Worm (Caenorhabditis elegans) whole organism, L2 larva: ENCODE data around the gene fbxa-39.

ENCODE experiments used
- C34F6.9 ChIP-seq: fragments of 150-350 bp; optimal IDR thresholded peaks from 2 replicates; lab custom pipeline; 2014; ENCODE audit warnings: missing biosample characterization, missing genetic modification characterization
- R02D3.7 ChIP-seq: fragments of 150-350 bp; optimal IDR thresholded peaks from 2 replicates; lab custom pipeline; 2014; ENCODE audit warnings: missing biosample characterization, missing genetic modification characterization
- Y55F3AM.14 ChIP-seq: fragments of 200-800 bp; sonication (Bioruptor generic); optimal IDR thresholded peaks from 2 replicates; lab custom pipeline; 2018; ENCODE audit warnings: mild to moderate bottlenecking, missing genetic modification characterization, missing compliant biosample characterization
- ZK546.5 ChIP-seq: sonication (generic microtip); optimal IDR thresholded peaks from 2 replicates; lab custom pipeline; 2017; ENCODE audit warnings: missing biosample characterization, missing genetic modification characterization
- alr-1 ChIP-seq: fragments of 150-350 bp; optimal IDR thresholded peaks from 2 replicates; lab custom pipeline; 2014; ENCODE audit warnings: missing biosample characterization, missing genetic modification characterization
- aly-2 ChIP-seq: fragments of 150-350 bp; optimal IDR thresholded peaks from 2 replicates; lab custom pipeline; 2014; ENCODE audit warnings: missing biosample characterization, missing genetic modification characterization
- ama-1 ChIP-seq: fragments of 150-350 bp; optimal IDR thresholded peaks from 2 replicates; lab custom pipeline; 2018; ENCODE audit warnings: inconsistent platforms
- blmp-1 ChIP-seq: sonication (generic microtip); optimal IDR thresholded peaks from 2 replicates; lab custom pipeline; 2017; ENCODE audit warnings: missing genetic modification characterization, mild to moderate bottlenecking, missing compliant biosample characterization, antibody characterized with exemption, moderate library complexity; ENCODE audit not compliant: insufficient read depth
- ceh-16 ChIP-seq: fragments of 150-350 bp; optimal IDR thresholded peaks from 2 replicates; lab custom pipeline; 2014; ENCODE audit warnings: missing biosample characterization, missing genetic modification characterization
- crh-2 ChIP-seq: sonication (generic microtip); optimal IDR thresholded peaks from 2 replicates; lab custom pipeline; 2017; ENCODE audit warnings: missing biosample characterization, missing genetic modification characterization
- dmd-4 ChIP-seq: sonication (generic microtip); optimal IDR thresholded peaks from 2 replicates; lab custom pipeline; 2017; ENCODE audit warnings: missing biosample characterization, missing genetic modification characterization
- egl-27 ChIP-seq: sonication (generic microtip); optimal IDR thresholded peaks from 3 replicates; lab custom pipeline; 2017; ENCODE audit warnings: missing biosample characterization, missing genetic modification reagents, missing genetic modification characterization
- elt-1 ChIP-seq: fragments of 150-350 bp; optimal IDR thresholded peaks from 2 replicates; lab custom pipeline; 2014; ENCODE audit warnings: missing biosample characterization, missing genetic modification characterization
- elt-3 ChIP-seq: sonication (generic microtip); optimal IDR thresholded peaks from 2 replicates; lab custom pipeline; 2017; ENCODE audit warnings: missing biosample characterization, missing genetic modification characterization
- fos-1 ChIP-seq: fragments of 150-350 bp; optimal IDR thresholded peaks from 2 replicates; lab custom pipeline; 2014; ENCODE audit warnings: missing biosample characterization, missing genetic modification characterization
- lin-39 ChIP-seq: fragments of 150-350 bp; optimal IDR thresholded peaks from 2 replicates; lab custom pipeline; 2014; ENCODE audit warnings: missing biosample characterization, missing genetic modification reagents, missing genetic modification characterization
- lsy-2 ChIP-seq, 2 experiments: fragments of 150-350 bp in 1 of 2; sonication (generic microtip) in 1 of 2; optimal IDR thresholded peaks; 2 replicates each; lab custom pipeline; 2014 to 2017; ENCODE audit warnings: missing biosample characterization in 2 of 2, missing genetic modification characterization in 2 of 2
- mbf-1 ChIP-seq: sonication (generic microtip); optimal IDR thresholded peaks from 2 replicates; lab custom pipeline; 2017; ENCODE audit warnings: missing biosample characterization, missing genetic modification characterization
- mdl-1 ChIP-seq, 2 experiments: fragments of 150-350 bp in 1 of 2; sonication (generic microtip) in 1 of 2; optimal IDR thresholded peaks; 2 replicates each; lab custom pipeline; 2017; ENCODE audit warnings: missing biosample characterization in 2 of 2, missing genetic modification characterization in 2 of 2
- nhr-12 ChIP-seq: fragments of 150-350 bp; optimal IDR thresholded peaks from 2 replicates; lab custom pipeline; 2014; ENCODE audit warnings: missing biosample characterization, missing genetic modification characterization
- nhr-129 ChIP-seq: fragments of 150-350 bp; optimal IDR thresholded peaks from 2 replicates; lab custom pipeline; 2014; ENCODE audit warnings: missing biosample characterization, missing genetic modification characterization
- nhr-21 ChIP-seq: fragments of 150-350 bp; optimal IDR thresholded peaks from 2 replicates; lab custom pipeline; 2014; ENCODE audit warnings: missing biosample characterization, missing genetic modification characterization
- nhr-23 ChIP-seq: fragments of 150-350 bp; optimal IDR thresholded peaks from 2 replicates; lab custom pipeline; 2014; ENCODE audit warnings: missing biosample characterization, missing genetic modification reagents, missing genetic modification characterization
- nhr-237 ChIP-seq: fragments of 150-350 bp; optimal IDR thresholded peaks from 2 replicates; lab custom pipeline; 2014; ENCODE audit warnings: missing biosample characterization, missing genetic modification characterization
- nhr-25 ChIP-seq: fragments of 150-350 bp; sonication (generic microtip); optimal IDR thresholded peaks from 3 replicates; lab custom pipeline; 2014; ENCODE audit warnings: missing biosample characterization, missing genetic modification characterization
- nhr-6 ChIP-seq: fragments of 150-350 bp; optimal IDR thresholded peaks from 2 replicates; lab custom pipeline; 2014; ENCODE audit warnings: missing biosample characterization, missing genetic modification characterization
- nhr-77 ChIP-seq: fragments of 150-350 bp; optimal IDR thresholded peaks from 2 replicates; lab custom pipeline; 2014; ENCODE audit warnings: missing biosample characterization, missing genetic modification characterization
- sma-3 ChIP-seq: sonication (generic microtip); optimal IDR thresholded peaks from 2 replicates; lab custom pipeline; 2016; ENCODE audit warnings: missing genetic modification reagents, missing genetic modification characterization, missing compliant biosample characterization
- sma-9 ChIP-seq, 2 experiments: fragments of 150-350 bp in 1 of 2; sonication (generic microtip) in 1 of 2; optimal IDR thresholded peaks; 2 replicates each; lab custom pipeline; 2014 to 2016; ENCODE audit warnings: missing genetic modification characterization in 2 of 2, mild to moderate bottlenecking in 1 of 2, missing biosample characterization in 1 of 2, missing compliant biosample characterization in 1 of 2, missing genetic modification reagents in 1 of 2, moderate library complexity in 1 of 2
- snpc-4 ChIP-seq: fragments of 150-350 bp; optimal IDR thresholded peaks from 2 replicates; lab custom pipeline; 2014; ENCODE audit warnings: missing biosample characterization, missing genetic modification characterization
- unc-39 ChIP-seq: fragments of 150-350 bp; optimal IDR thresholded peaks from 2 replicates; lab custom pipeline; 2014; ENCODE audit warnings: missing biosample characterization, missing genetic modification characterization
- unc-55 ChIP-seq: fragments of 150-350 bp; sonication (generic microtip); optimal IDR thresholded peaks from 3 replicates; lab custom pipeline; 2014; ENCODE audit warnings: missing biosample characterization, missing genetic modification reagents, missing genetic modification characterization
- ztf-1 ChIP-seq: fragments of 200-800 bp; sonication (Bioruptor generic); conservative IDR thresholded peaks from 2 replicates; pipeline ENCODE4 v1.3.6; 2022; ENCODE audit warnings: missing genetic modification characterization, missing compliant biosample characterization
- ztf-4 ChIP-seq: fragments of 150-350 bp; optimal IDR thresholded peaks from 2 replicates; lab custom pipeline; 2014; ENCODE audit warnings: missing biosample characterization, missing genetic modification characterization

The fbxa-39 gene

DNA sequence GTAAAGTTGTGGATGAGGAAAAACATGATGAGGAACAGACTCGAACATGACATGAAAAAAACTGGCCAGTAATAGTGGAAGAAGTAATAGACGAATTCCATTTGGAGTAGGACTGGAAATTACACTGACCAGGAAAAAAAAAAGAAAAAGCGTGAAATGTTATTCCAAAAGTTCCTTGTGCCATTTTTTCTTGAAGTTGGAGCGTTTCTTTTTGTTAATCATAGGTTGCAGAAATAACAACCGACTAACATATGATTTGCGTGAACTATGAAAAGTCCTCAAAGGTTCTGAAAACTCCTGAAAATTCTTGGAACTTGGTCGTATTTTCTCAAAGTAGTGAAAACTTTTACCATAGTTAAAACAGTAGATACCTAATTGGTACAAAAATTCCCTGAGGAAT, 27.1 kb upstream of the fbxa-39 start, which contains the start of gene srd-67:
TSS of gene srd-67 (minus strand) at position 101 of the 400 bp plus-strand sequence.
- TF ChIP-seq dmd-4 (tag; lab: Kevin White, UChicago) (no peak), R02D3.7 (tag; lab: Kevin White, UChicago) (no peak), blmp-1 (no peak), aly-2 (tag; lab: Kevin White, UChicago) (no peak), nhr-12 (tag; lab: Kevin White, UChicago) (no peak), nhr-129 (tag; lab: Kevin White, UChicago) (no peak), ZK546.5 (tag; lab: Kevin White, UChicago) (no peak), unc-39 (no peak), ceh-16 (tag; lab: Kevin White, UChicago) (no peak), lsy-2 (tag; optimal IDR thresholded peaks at IDR 0.05; lab: Kevin White, UChicago) (no peak), mbf-1 (tag; lab: Kevin White, UChicago) (no peak), elt-1 (tag; lab: Kevin White, UChicago) (no peak), lin-39 (tag; lab: Kevin White, UChicago) (no peak), alr-1 (tag; lab: Kevin White, UChicago) (no peak), mdl-1 (tag; optimal IDR thresholded peaks at IDR 0.05; lab: Kevin White, UChicago) (no peak), nhr-25 (no peak)

DNA sequence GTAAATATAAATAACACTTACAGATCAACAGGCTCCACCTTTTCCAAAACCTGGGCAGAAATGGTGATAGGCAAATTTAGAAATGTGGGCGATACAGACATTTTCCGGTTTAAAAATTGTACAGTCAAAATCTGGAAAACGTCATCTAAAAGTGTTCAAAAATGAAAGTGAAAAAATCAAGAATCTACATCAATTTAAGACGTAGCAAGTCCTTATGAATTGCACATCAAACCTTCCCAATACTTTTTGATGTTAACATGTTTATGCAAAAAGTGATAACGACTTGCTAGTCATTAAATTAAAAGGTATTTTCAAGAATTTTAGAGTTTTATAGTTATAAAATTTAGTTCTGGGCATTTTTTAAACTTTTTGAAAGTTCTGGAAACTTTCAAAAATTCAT, 21.5 kb upstream of the fbxa-39 start, which contains the start of gene fbxa-7:
TSS of gene fbxa-7 (minus strand) at position 101 of the 400 bp plus-strand sequence.
- TF ChIP-seq ztf-1 (GFP tag; lab: Robert Waterston, UW) (no peak), unc-39 (no peak), elt-1 (tag; lab: Kevin White, UChicago) (no peak), fos-1 (tag; lab: Kevin White, UChicago) (no peak), snpc-4 (no peak)

- TF ChIP-seq ceh-16 (tag; lab: Kevin White, UChicago) = no peak
- no peak for TF ChIP-seq alr-1 (tag; lab: Kevin White, UChicago)
- TF ChIP-seq ztf-1 (GFP tag; lab: Robert Waterston, UW) = no peak
- TF ChIP-seq Y55F3AM.14 (GFP tag; lab: Kevin White, UChicago) = no peak
- no peak for TF ChIP-seq elt-3 (tag; lab: Kevin White, UChicago)
- no peak for TF ChIP-seq C34F6.9 (tag; lab: Kevin White, UChicago)
- no peak for TF ChIP-seq fos-1 (tag; lab: Kevin White, UChicago)
- TF ChIP-seq nhr-129 (tag; lab: Kevin White, UChicago) = no peak
- no peak for TF ChIP-seq sma-9 (GFP tag; optimal IDR thresholded peaks at IDR 0.05; lab: Kevin White, UChicago)
- no peak for TF ChIP-seq sma-9 (tag; optimal IDR thresholded peaks at IDR 0.05; lab: Kevin White, UChicago)
- no peak for TF ChIP-seq nhr-21 (tag; lab: Kevin White, UChicago)
- TF ChIP-seq snpc-4 = no peak
- no peak for TF ChIP-seq nhr-77
- no peak for TF ChIP-seq aly-2 (tag; lab: Kevin White, UChicago)
- no peak for TF ChIP-seq egl-27 (tag; lab: Kevin White, UChicago)
- TF ChIP-seq nhr-237 (tag; lab: Kevin White, UChicago) = no peak
Measured at ce11 chrIII:2253027-2253499, 19.8 kb upstream of the fbxa-39 start, which contains the start of gene fbxa-73. Gene fbxa-73, plus strand, starts transcription at chrIII:2253449.

- TF ChIP-seq elt-1 (tag; lab: Kevin White, UChicago) (no peak), R02D3.7 (tag; lab: Kevin White, UChicago) (no peak), dmd-4 (tag; lab: Kevin White, UChicago) (no peak), ztf-4 (tag; lab: Kevin White, UChicago) (no peak), crh-2 (tag; lab: Kevin White, UChicago) (no peak), nhr-6 (tag; lab: Kevin White, UChicago) (no peak), nhr-12 (tag; lab: Kevin White, UChicago) (no peak)
Measured at ce11 chrIII:2255522-2255921, 17.3 kb upstream of the fbxa-39 start, which contains the start of gene fbxa-71. Gene fbxa-71, plus strand, starts transcription at chrIII:2255822.

DNA sequence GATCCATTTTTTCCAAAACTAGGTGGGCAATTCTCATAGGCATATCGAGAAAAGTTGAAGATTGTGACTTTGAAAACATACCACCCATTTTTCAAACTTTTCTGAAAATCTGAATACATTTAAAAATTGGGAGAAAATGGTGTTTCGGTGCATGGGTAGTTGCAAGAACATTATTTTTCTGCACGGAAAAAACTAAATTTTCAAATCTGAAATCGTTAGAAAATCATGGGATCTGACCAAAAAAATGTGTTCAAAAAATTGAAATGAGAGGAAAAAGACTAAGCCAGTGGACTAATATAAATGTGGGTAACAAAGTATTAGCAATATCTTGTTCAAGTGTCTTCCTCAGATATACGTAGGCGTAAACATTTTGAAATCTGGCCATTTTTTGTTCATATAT, 14.0 kb upstream of the fbxa-39 start, which contains the start of gene fbxa-43:
TSS of gene fbxa-43 (minus strand) at position 101 of the 400 bp plus-strand sequence.
- no peak for TF ChIP-seq nhr-23
- TF ChIP-seq ama-1 (lab: Kevin White, UChicago) = no peak
- no peak for TF ChIP-seq unc-55 (GFP tag; lab: Kevin White, UChicago)
- TF ChIP-seq sma-3 (GFP tag; lab: Kevin White, UChicago) = no peak
